Fruit fly (Drosophila melanogaster) whole organism, adult: ENCODE data around the gene jub.
A peak's percentile ranks its signal among the peaks of the same experiment; 100 is the strongest.

Source experiments
- CG11617 ChIP-seq: fragments of 200-800 bp; sonication (Bioruptor generic); optimal IDR thresholded peaks from 2 replicates; lab custom pipeline; 2017; ENCODE audit warnings: mild to moderate bottlenecking, missing biosample characterization, missing genetic modification reagents, missing genetic modification characterization
- CG12768 ChIP-seq: fragments of 200-800 bp; sonication (Bioruptor generic); optimal IDR thresholded peaks from 2 replicates; lab custom pipeline; 2017; ENCODE audit warnings: missing biosample characterization, missing genetic modification characterization, mild to moderate bottlenecking, moderate library complexity, missing genetic modification reagents
- CG14711 ChIP-seq: fragments of 200-800 bp; sonication (Bioruptor generic); optimal IDR thresholded peaks from 2 replicates; lab custom pipeline; 2018; ENCODE audit warnings: missing biosample characterization, mild to moderate bottlenecking, missing genetic modification characterization, moderate library complexity
- CG1620 ChIP-seq: fragments of 200-800 bp; sonication (Bioruptor generic); optimal IDR thresholded peaks from 2 replicates; lab custom pipeline; 2016; ENCODE audit warnings: missing biosample characterization, missing genetic modification characterization
- CG33017 ChIP-seq: fragments of 200-800 bp; sonication (Bioruptor generic); optimal IDR thresholded peaks from 2 replicates; lab custom pipeline; 2018; ENCODE audit warnings: missing biosample characterization, mild to moderate bottlenecking, missing genetic modification characterization, moderate library complexity
- CG5204 ChIP-seq: fragments of 200-800 bp; sonication (Bioruptor generic); optimal IDR thresholded peaks from 2 replicates; lab custom pipeline; 2016; ENCODE audit warnings: missing biosample characterization, missing genetic modification characterization
- CG7045 ChIP-seq: fragments of 200-800 bp; sonication (Bioruptor generic); optimal IDR thresholded peaks from 2 replicates; lab custom pipeline; 2017; ENCODE audit warnings: missing biosample characterization, mild to moderate bottlenecking, missing genetic modification characterization
- CG7101 ChIP-seq: fragments of 200-800 bp; sonication (Bioruptor generic); optimal IDR thresholded peaks from 2 replicates; lab custom pipeline; 2018; ENCODE audit warnings: missing biosample characterization, mild to moderate bottlenecking, missing genetic modification characterization, moderate library complexity
- Clk ChIP-seq: fragments of 200-800 bp; sonication (Bioruptor generic); optimal IDR thresholded peaks from 2 replicates; lab custom pipeline; 2017; ENCODE audit warnings: missing biosample characterization, missing genetic modification characterization
- Crg-1 ChIP-seq: fragments of 200-800 bp; sonication (Bioruptor generic); optimal IDR thresholded peaks from 2 replicates; lab custom pipeline; 2016; ENCODE audit warnings: missing biosample characterization, missing genetic modification characterization
- Hr96 ChIP-seq: fragments of 200-800 bp; sonication (Bioruptor generic); optimal IDR thresholded peaks from 2 replicates; lab custom pipeline; 2016; ENCODE audit warnings: missing biosample characterization, missing genetic modification characterization
- Mnt ChIP-seq: fragments of 200-800 bp; sonication (Bioruptor generic); optimal IDR thresholded peaks from 2 replicates; lab custom pipeline; 2016; ENCODE audit warnings: missing biosample characterization, mild to moderate bottlenecking, missing genetic modification characterization
- bab1 ChIP-seq: fragments of 200-800 bp; sonication (Bioruptor generic); optimal IDR thresholded peaks from 3 replicates; lab custom pipeline; 2019; ENCODE audit warnings: missing biosample characterization, mild to moderate bottlenecking, missing genetic modification characterization, moderate library complexity
- cic ChIP-seq: fragments of 200-800 bp; sonication (Bioruptor generic); optimal IDR thresholded peaks from 2 replicates; lab custom pipeline; 2017; ENCODE audit warnings: missing biosample characterization, mild to moderate bottlenecking, missing genetic modification characterization, moderate library complexity
- cnc ChIP-seq, 2 experiments: fragments of >200 bp; optimal IDR thresholded peaks; 2 replicates each; lab custom pipeline; 2017
- kay ChIP-seq: fragments of 200-800 bp; sonication (Bioruptor generic); peaks from one replicate; lab custom pipeline; 2016; ENCODE audit warnings: missing biosample characterization, missing genetic modification characterization, borderline replicate concordance
- ovo ChIP-seq: fragments of 200-800 bp; sonication (Bioruptor generic); optimal IDR thresholded peaks from 2 replicates; lab custom pipeline; 2016; ENCODE audit warnings: missing biosample characterization, missing genetic modification characterization
- pad ChIP-seq: fragments of 200-800 bp; sonication (Bioruptor generic); optimal IDR thresholded peaks from 3 replicates; lab custom pipeline; 2017; ENCODE audit warnings: missing biosample characterization, missing genetic modification characterization, mild to moderate bottlenecking, moderate library complexity, missing genetic modification reagents
- tj ChIP-seq: fragments of 200-800 bp; sonication (Bioruptor generic); optimal IDR thresholded peaks from 3 replicates; lab custom pipeline; 2017; ENCODE audit warnings: missing biosample characterization, mild to moderate bottlenecking, missing genetic modification characterization, moderate library complexity
- toe ChIP-seq: fragments of 200-800 bp; sonication (Bioruptor generic); optimal IDR thresholded peaks from 2 replicates; lab custom pipeline; 2016; ENCODE audit warnings: missing biosample characterization, missing genetic modification characterization

The jub gene

dm6 chrX:13814058-13814457, 16.1 kb downstream of the jub start:
- TF ChIP-seq bab1 (GFP tag; lab: Kevin White, UChicago) (no peak), pad (GFP tag; lab: Kevin White, UChicago) (peak; percentile 47), Clk (GFP tag; lab: Kevin White, UChicago) (no peak), CG7101 (tag; lab: Kevin White, UChicago) (peak; percentile 62), CG7045 (GFP tag; lab: Kevin White, UChicago) (peak; percentile 21), CG11617 (GFP tag; lab: Kevin White, UChicago) (peak; percentile 37), kay (peak; percentile 1), CG14711 (tag; lab: Kevin White, UChicago) (peak; percentile 25), ovo (GFP tag; lab: Kevin White, UChicago) (peak; percentile 53), CG12768 (GFP tag; lab: Kevin White, UChicago) (peak; percentile 62), CG33017 (peak; percentile 5), toe (GFP tag; lab: Kevin White, UChicago) (no peak), cic (peak; percentile 86), Crg-1 (GFP tag; lab: Kevin White, UChicago) (peak; percentile 21)

- TF ChIP-seq CG12768 (GFP tag; lab: Kevin White, UChicago): peak; percentile 45
- no peak for TF ChIP-seq ovo (GFP tag; lab: Kevin White, UChicago)
- no peak for TF ChIP-seq CG7045 (GFP tag; lab: Kevin White, UChicago)
- TF ChIP-seq Crg-1 (GFP tag; lab: Kevin White, UChicago): no peak
These were observed 18.6 kb downstream of the jub start, which contains the start of gene CG11095 for dm6 chrX:13811480-13811879. Gene CG11095 (plus strand): TSS chrX:13811684.

dm6 chrX:13805554-13805953, 24.6 kb downstream of the jub start:
- TF ChIP-seq CG11617 (GFP tag; lab: Kevin White, UChicago) (no peak), bab1 (GFP tag; lab: Kevin White, UChicago) (no peak), Crg-1 (GFP tag; lab: Kevin White, UChicago) (no peak), pad (GFP tag; lab: Kevin White, UChicago) (no peak), cnc (optimal IDR thresholded peaks at IDR 0.05; lab: Kevin White, UChicago) (no peak), Hr96 (no peak), CG1620 (GFP tag; lab: Kevin White, UChicago) (no peak)

dm6 chrX:13804398-13804797, 25.7 kb downstream of the jub start:
- TF ChIP-seq CG5204 (GFP tag; lab: Kevin White, UChicago) (no peak), CG14711 (tag; lab: Kevin White, UChicago) (no peak), Clk (GFP tag; lab: Kevin White, UChicago) (no peak), ovo (GFP tag; lab: Kevin White, UChicago) (no peak), kay (no peak), Mnt (GFP tag; lab: Kevin White, UChicago) (no peak), bab1 (GFP tag; lab: Kevin White, UChicago) (no peak), cic (no peak), cnc (optimal IDR thresholded peaks at IDR 0.05; lab: Kevin White, UChicago) (no peak), tj (no peak)

dm6 chrX:13800680-13801079, 29.4 kb downstream of the jub start:
- TF ChIP-seq pad (GFP tag; lab: Kevin White, UChicago) (no peak), tj (peak; percentile 22)

- no peak for TF ChIP-seq CG33017
- no peak for TF ChIP-seq CG7045 (GFP tag; lab: Kevin White, UChicago)
These were observed 32.6 kb downstream of the jub start, which contains the start of gene CG10996 for dm6 chrX:13797538-13797937. Gene CG10996 (minus strand): TSS chrX:13797638.

- TF ChIP-seq bab1 (GFP tag; lab: Kevin White, UChicago) (no peak), CG7101 (tag; lab: Kevin White, UChicago) (no peak), CG11617 (GFP tag; lab: Kevin White, UChicago) (no peak), tj (no peak), kay (no peak), CG33017 (no peak), cnc (optimal IDR thresholded peaks at IDR 0.05; lab: Kevin White, UChicago) (no peak), Mnt (GFP tag; lab: Kevin White, UChicago) (no peak), pad (GFP tag; lab: Kevin White, UChicago) (no peak), cic (no peak)
These were observed 37.7 kb downstream of the jub start for dm6 chrX:13792463-13792862.

- no peak for TF ChIP-seq CG33017
- TF ChIP-seq Crg-1 (GFP tag; lab: Kevin White, UChicago): no peak
- TF ChIP-seq Clk (GFP tag; lab: Kevin White, UChicago): no peak
- no peak for TF ChIP-seq CG14711 (tag; lab: Kevin White, UChicago)
- no peak for TF ChIP-seq Mnt (GFP tag; lab: Kevin White, UChicago)
- TF ChIP-seq kay: no peak
- no peak for TF ChIP-seq CG7045 (GFP tag; lab: Kevin White, UChicago)
- no peak for TF ChIP-seq toe (GFP tag; lab: Kevin White, UChicago)
- no peak for TF ChIP-seq cic
- no peak for TF ChIP-seq CG5204 (GFP tag; lab: Kevin White, UChicago)
- no peak for TF ChIP-seq cnc (optimal IDR thresholded peaks at IDR 0.05; lab: Kevin White, UChicago)
- no peak for TF ChIP-seq CG7101 (tag; lab: Kevin White, UChicago)
These were observed 39.1 kb downstream of the jub start, which contains the start of gene CG10993 for dm6 chrX:13791011-13791410. Gene CG10993 (minus strand): TSS chrX:13791111.
